Worm (Caenorhabditis elegans): ENCODE results near the gene arx-3.

DNA sequence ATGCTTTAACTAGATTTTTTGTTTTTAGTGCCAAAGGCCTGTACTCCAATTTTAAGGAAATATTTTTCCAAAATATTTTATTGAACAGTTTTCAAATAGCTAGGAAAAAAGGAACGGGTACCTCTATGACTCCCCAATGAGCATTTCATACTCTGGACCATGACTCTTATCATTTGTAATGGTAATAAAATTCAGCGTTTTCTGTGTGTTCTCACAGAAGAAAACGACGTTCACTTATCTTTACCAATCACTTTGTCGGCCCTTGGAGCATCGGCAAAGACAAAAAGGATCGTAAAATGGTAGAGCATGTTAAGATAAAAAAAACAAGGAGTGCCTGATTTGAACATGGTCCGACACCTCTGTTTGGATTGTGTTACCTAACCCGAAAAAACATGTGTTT lies 29.3 kb upstream of the arx-3 start:
- no peak for TF ChIP-seq F37B4.10 (GFP tag; IDR thresholded peaks at IDR 0.05)
- TF ChIP-seq ztf-18 (tag; optimal IDR thresholded peaks at IDR 0.05): no peak
- no peak for TF ChIP-seq unc-62 (GFP tag; optimal IDR thresholded peaks at IDR 0.05)
- no peak for TF ChIP-seq cebp-2 (GFP tag; IDR thresholded peaks at IDR 0.05)
- TF ChIP-seq unc-130 (GFP tag; optimal IDR thresholded peaks at IDR 0.05): no peak
- TF ChIP-seq ama-1 (optimal IDR thresholded peaks at IDR 0.05): no peak
- no peak for TF ChIP-seq ama-1 (GFP tag; optimal IDR thresholded peaks at IDR 0.05)
- TF ChIP-seq aptf-3 (GFP tag; IDR thresholded peaks at IDR 0.05): no peak
- no peak for TF ChIP-seq athp-1 (tag; optimal IDR thresholded peaks at IDR 0.05)
- no peak for TF ChIP-seq ceh-91 (GFP tag; IDR thresholded peaks at IDR 0.05)
- TF ChIP-seq snpc-4 (GFP tag; optimal IDR thresholded peaks at IDR 0.05): no peak
- no peak for TF ChIP-seq snpc-4 (tag; optimal IDR thresholded peaks at IDR 0.05)
- no peak for TF ChIP-seq somi-1 (GFP tag; optimal IDR thresholded peaks at IDR 0.05)
- TF ChIP-seq rec-8 (tag; optimal IDR thresholded peaks at IDR 0.05): no peak
- no peak for TF ChIP-seq egl-18 (GFP tag; IDR thresholded peaks at IDR 0.05)
